Fruit fly (Drosophila melanogaster) whole organism, wandering third instar larva: Measurements from ENCODE around the gene CG13053.

ENCODE experiments used
- Abd-B ChIP-seq: fragments of >200 bp; optimal IDR thresholded peaks from 2 replicates; lab custom pipeline; 2017; ENCODE audit warnings: missing biosample characterization, missing genetic modification characterization
- CG9705 ChIP-seq: fragments of 200-800 bp; sonication (Bioruptor generic); optimal IDR thresholded peaks from 2 replicates; lab custom pipeline; 2018; ENCODE audit warnings: missing biosample characterization, mild to moderate bottlenecking, missing genetic modification characterization
- CrebA ChIP-seq: fragments of 200-800 bp; sonication (Bioruptor generic); optimal IDR thresholded peaks from 2 replicates; lab custom pipeline; 2016; ENCODE audit warnings: missing biosample characterization, mild to moderate bottlenecking, missing genetic modification characterization, borderline replicate concordance
- Dfd ChIP-seq: fragments of >200 bp; optimal IDR thresholded peaks from 2 replicates; lab custom pipeline; 2017; ENCODE audit warnings: missing biosample characterization, missing genetic modification characterization
- Dif ChIP-seq: fragments of 200-275, 200-300 bp; sonication (Bioruptor generic); optimal IDR thresholded peaks from 2 replicates; lab custom pipeline; 2018; ENCODE audit warnings: missing biosample characterization, missing genetic modification characterization; ENCODE audit not compliant: partially characterized antibody
- GATAd ChIP-seq: sonication (Bioruptor generic); optimal IDR thresholded peaks from 2 replicates; lab custom pipeline; 2016; ENCODE audit warnings: missing biosample characterization, missing genetic modification characterization
- HLH106 ChIP-seq: fragments of 200-800 bp; optimal IDR thresholded peaks from 3 replicates; lab custom pipeline; 2019; ENCODE audit warnings: missing biosample characterization, mild to moderate bottlenecking, missing genetic modification characterization, moderate library complexity
- Hnf4 ChIP-seq: fragments of 200-800 bp; sonication (Bioruptor generic); optimal IDR thresholded peaks from 2 replicates; lab custom pipeline; 2016; ENCODE audit warnings: missing biosample characterization, mild to moderate bottlenecking, missing genetic modification characterization
- Hr78 ChIP-seq: fragments of >200 bp; optimal IDR thresholded peaks from 2 replicates; lab custom pipeline; 2017; ENCODE audit warnings: missing biosample characterization, missing genetic modification characterization
- Jra ChIP-seq: sonication (Bioruptor generic); optimal IDR thresholded peaks from 2 replicates; lab custom pipeline; 2016; ENCODE audit warnings: missing biosample characterization, missing genetic modification characterization
- Mio ChIP-seq: sonication (Bioruptor generic); optimal IDR thresholded peaks from 2 replicates; lab custom pipeline; 2016; ENCODE audit warnings: missing biosample characterization, missing genetic modification characterization
- N ChIP-seq: fragments of >200 bp; optimal IDR thresholded peaks from 2 replicates; lab custom pipeline; 2018; ENCODE audit warnings: missing biosample characterization, missing external identifiers, missing genetic modification characterization
- OdsH ChIP-seq: fragments of 200-800 bp; sonication (Bioruptor generic); optimal IDR thresholded peaks from 2 replicates; lab custom pipeline; 2016; ENCODE audit warnings: missing biosample characterization, mild to moderate bottlenecking, missing genetic modification characterization
- Sp1 ChIP-seq: fragments of 200-800 bp; sonication (Bioruptor generic); optimal IDR thresholded peaks from 3 replicates; lab custom pipeline; 2019; ENCODE audit warnings: missing biosample characterization, mild to moderate bottlenecking, missing genetic modification characterization, moderate library complexity
- Vsx2 ChIP-seq: fragments of 200-300, 225-300 bp; sonication (Bioruptor generic); optimal IDR thresholded peaks from 2 replicates; lab custom pipeline; 2018; ENCODE audit warnings: missing biosample characterization, missing genetic modification characterization; ENCODE audit not compliant: partially characterized antibody
- br ChIP-seq: fragments of 200-800 bp; sonication (Bioruptor generic); optimal IDR thresholded peaks from 2 replicates; lab custom pipeline; 2016; ENCODE audit warnings: missing biosample characterization, missing genetic modification characterization
- brk ChIP-seq: fragments of 200-800 bp; sonication (Bioruptor generic); optimal IDR thresholded peaks from 2 replicates; lab custom pipeline; 2016; ENCODE audit warnings: missing biosample characterization, mild to moderate bottlenecking, missing genetic modification characterization
- dl ChIP-seq, 2 experiments: fragments of 175-275, 200-275 bp in 1 of 2; fragments of 200-275 bp in 1 of 2; sonication (Bioruptor generic); optimal IDR thresholded peaks; lab custom pipeline; 2018; ENCODE audit warnings: mild to moderate bottlenecking in 2 of 2, missing biosample characterization in 2 of 2, missing genetic modification characterization in 2 of 2, moderate library complexity in 2 of 2; ENCODE audit not compliant: partially characterized antibody in 2 of 2, insufficient read depth in 1 of 2
- dmrt93B ChIP-seq: fragments of 200-800 bp; sonication (Bioruptor generic); optimal IDR thresholded peaks from 2 replicates; lab custom pipeline; 2018; ENCODE audit warnings: missing biosample characterization, mild to moderate bottlenecking, missing genetic modification characterization
- dsf ChIP-seq: sonication (Bioruptor generic); optimal IDR thresholded peaks from 2 replicates; lab custom pipeline; 2016; ENCODE audit warnings: missing biosample characterization, missing genetic modification characterization, borderline replicate concordance
- ey ChIP-seq: fragments of 200-800 bp; sonication (Bioruptor generic); optimal IDR thresholded peaks from 2 replicates; lab custom pipeline; 2016; ENCODE audit warnings: missing biosample characterization, missing genetic modification characterization
- foxo ChIP-seq, 2 experiments: fragments of 200-800 bp; sonication (Bioruptor generic); optimal IDR thresholded peaks; 2 replicates in 1 of 2; 3 replicates in 1 of 2; lab custom pipeline; 2016 to 2017; ENCODE audit warnings: missing biosample characterization in 2 of 2, missing genetic modification characterization in 2 of 2
- fru ChIP-seq: fragments of 200-800 bp; sonication (Bioruptor generic); optimal IDR thresholded peaks from 3 replicates; lab custom pipeline; 2016; ENCODE audit warnings: missing biosample characterization, mild to moderate bottlenecking, missing genetic modification characterization
- h ChIP-seq: fragments of 200-800 bp; sonication (Bioruptor generic); optimal IDR thresholded peaks from 3 replicates; lab custom pipeline; 2016; ENCODE audit warnings: missing biosample characterization, mild to moderate bottlenecking, missing genetic modification characterization
- jim ChIP-seq: fragments of 175-275, 200-325 bp; sonication (Bioruptor generic); optimal IDR thresholded peaks from 2 replicates; lab custom pipeline; 2016; ENCODE audit warnings: missing biosample characterization, mild to moderate bottlenecking, missing genetic modification characterization
- lola ChIP-seq: fragments of >200 bp; optimal IDR thresholded peaks from 2 replicates; lab custom pipeline; 2017; ENCODE audit warnings: missing biosample characterization, missing genetic modification characterization
- pan ChIP-seq: fragments of >200 bp; optimal IDR thresholded peaks from 2 replicates; lab custom pipeline; 2017
- psq ChIP-seq: fragments of 200-800 bp; sonication (Bioruptor generic); optimal IDR thresholded peaks from 3 replicates; lab custom pipeline; 2017; ENCODE audit warnings: missing biosample characterization, mild to moderate bottlenecking, missing genetic modification characterization, moderate library complexity
- rgr ChIP-seq: fragments of 200-800 bp; sonication (Bioruptor generic); optimal IDR thresholded peaks from 3 replicates; lab custom pipeline; 2016; ENCODE audit warnings: missing biosample characterization, mild to moderate bottlenecking, missing genetic modification characterization
- sv ChIP-seq: fragments of 200-800 bp; sonication (Bioruptor generic); optimal IDR thresholded peaks from 3 replicates; lab custom pipeline; 2016; ENCODE audit warnings: missing biosample characterization, missing genetic modification characterization
- woc ChIP-seq: sonication (Bioruptor generic); optimal IDR thresholded peaks from 2 replicates; lab custom pipeline; 2016; ENCODE audit warnings: missing biosample characterization, mild to moderate bottlenecking, missing genetic modification characterization

CG13053 gene

DNA sequence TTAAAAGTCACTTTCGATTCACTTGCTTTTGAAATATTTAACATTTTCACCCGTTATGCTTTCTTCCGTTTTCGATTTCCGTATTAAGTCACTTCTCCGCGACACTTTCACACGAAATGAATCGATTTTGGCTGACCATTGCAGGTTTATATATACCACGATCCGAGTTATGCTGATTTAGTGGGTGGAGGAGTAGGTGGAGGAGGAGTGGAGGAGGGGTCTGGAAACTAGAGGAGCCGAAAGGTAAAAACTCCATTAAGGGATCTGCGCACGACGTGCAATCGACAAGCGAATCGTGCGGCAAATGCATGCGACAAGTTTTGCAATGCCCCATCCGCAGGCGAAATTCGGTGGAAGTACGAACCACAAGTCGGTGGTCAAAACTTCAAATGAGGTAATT, 31.3 kb upstream of the CG13053 start, which contains the start of gene CG13045:
Gene CG13045 (minus strand): TSS at position 101 of the 400 bp plus-strand sequence.
- TF ChIP-seq foxo (GFP tag; optimal IDR thresholded peaks at IDR 0.05; lab: Kevin White, UChicago): no peak
- TF ChIP-seq Sp1: no peak
- TF ChIP-seq ey (GFP tag; lab: Kevin White, UChicago): no peak
- TF ChIP-seq Dfd: no peak
- no peak for TF ChIP-seq N (GFP tag; lab: Kevin White, UChicago)
- TF ChIP-seq HLH106 (tag; lab: Kevin White, UChicago): no peak
- no peak for TF ChIP-seq CrebA (GFP tag; lab: Kevin White, UChicago)
- no peak for TF ChIP-seq rgr
- no peak for TF ChIP-seq dl (GFP tag; optimal IDR thresholded peaks at IDR 0.05; lab: Kevin White, UChicago; ENCODE audit: insufficient read depth in 1 of 2, partially characterized antibody in 2 of 2)
- TF ChIP-seq OdsH: no peak
- TF ChIP-seq Mio (GFP tag; lab: Kevin White, UChicago): no peak
- TF ChIP-seq Jra (GFP tag; lab: Kevin White, UChicago): no peak
- TF ChIP-seq woc: no peak
- no peak for TF ChIP-seq Hr78 (GFP tag; lab: Kevin White, UChicago)

DNA sequence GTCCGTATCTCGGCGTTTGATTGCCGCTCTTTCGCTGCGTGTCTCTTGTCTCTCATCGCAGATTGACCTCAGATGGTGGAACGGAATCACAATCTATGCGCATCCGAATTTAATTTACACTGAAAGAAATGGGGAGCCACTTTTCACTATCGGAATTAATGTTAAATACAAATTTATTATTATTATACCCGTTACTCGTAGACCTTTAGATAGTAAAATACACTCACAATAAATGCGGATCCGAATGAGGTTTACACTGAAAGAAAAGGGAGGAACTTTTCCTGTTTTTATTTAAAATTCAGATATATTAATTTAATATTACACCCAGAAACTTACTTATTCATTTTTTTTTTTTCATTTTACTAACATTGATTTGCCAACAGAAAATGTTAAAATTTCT, 29.5 kb upstream of the CG13053 start:
- no peak for TF ChIP-seq CrebA (GFP tag; lab: Kevin White, UChicago)
- no peak for TF ChIP-seq Dif (GFP tag; lab: Kevin White, UChicago)
- no peak for TF ChIP-seq Mio (GFP tag; lab: Kevin White, UChicago)
- TF ChIP-seq foxo (GFP tag; optimal IDR thresholded peaks at IDR 0.05; lab: Kevin White, UChicago): peak in 1 of 2 experiments; percentile 9
- no peak for TF ChIP-seq ey (GFP tag; lab: Kevin White, UChicago)
- no peak for TF ChIP-seq rgr
- TF ChIP-seq, all 38 proteins: peak for 1

DNA sequence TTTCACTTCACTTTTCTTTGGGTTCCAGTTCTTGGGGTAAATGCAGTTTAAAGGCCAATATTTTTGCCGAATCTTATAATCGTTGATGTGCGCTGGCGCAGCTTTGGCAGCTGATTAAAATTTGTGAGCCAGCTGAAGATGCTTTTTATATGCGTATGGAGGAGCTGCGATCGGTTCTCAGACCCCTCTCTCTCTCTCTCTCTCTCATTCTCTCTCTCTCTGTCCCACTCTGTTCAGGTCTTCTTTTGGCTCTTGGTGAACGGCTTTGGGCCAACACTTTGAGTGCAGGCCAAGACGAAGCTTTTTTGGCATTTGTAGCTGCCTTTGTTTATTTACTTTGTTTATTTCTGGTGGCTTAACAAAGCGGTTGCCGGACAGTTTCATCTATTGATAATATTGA, 28.8 kb upstream of the CG13053 start, which contains the start of gene CG13046:
Gene CG13046 (minus strand): TSS at position 101 of the 400 bp plus-strand sequence.
- TF ChIP-seq brk (GFP tag; lab: Kevin White, UChicago) (no peak), Sp1 (no peak), psq (GFP tag; lab: Kevin White, UChicago) (no peak), sv (GFP tag; lab: Kevin White, UChicago) (no peak), rgr (no peak), dsf (no peak), jim (GFP tag; lab: Kevin White, UChicago) (no peak)

dm6 chr3L:16286258-16286657, 26.7 kb upstream of the CG13053 start:
- TF ChIP-seq rgr: peak; percentile 51
- no peak for TF ChIP-seq pan (lab: Kevin White, UChicago)
- peak; percentile 43 for TF ChIP-seq woc
- peak; percentile 50 for TF ChIP-seq fru (GFP tag; lab: Kevin White, UChicago)
- TF ChIP-seq br: peak; percentile 53
- no peak for TF ChIP-seq psq (GFP tag; lab: Kevin White, UChicago)
- TF ChIP-seq HLH106 (tag; lab: Kevin White, UChicago): peak; percentile 42
- TF ChIP-seq Vsx2 (GFP tag; lab: Kevin White, UChicago): no peak
- TF ChIP-seq Jra (GFP tag; lab: Kevin White, UChicago): no peak
- peak; percentile 13 for TF ChIP-seq Hnf4 (GFP tag; lab: Kevin White, UChicago)
- TF ChIP-seq h (GFP tag; lab: Kevin White, UChicago): peak; percentile 53
- peak; percentile 34 for TF ChIP-seq OdsH
- TF ChIP-seq foxo (GFP tag; optimal IDR thresholded peaks at IDR 0.05; lab: Kevin White, UChicago): peak in 1 of 2 experiments; percentile 36
- TF ChIP-seq ey (GFP tag; lab: Kevin White, UChicago): peak; percentile 32

DNA sequence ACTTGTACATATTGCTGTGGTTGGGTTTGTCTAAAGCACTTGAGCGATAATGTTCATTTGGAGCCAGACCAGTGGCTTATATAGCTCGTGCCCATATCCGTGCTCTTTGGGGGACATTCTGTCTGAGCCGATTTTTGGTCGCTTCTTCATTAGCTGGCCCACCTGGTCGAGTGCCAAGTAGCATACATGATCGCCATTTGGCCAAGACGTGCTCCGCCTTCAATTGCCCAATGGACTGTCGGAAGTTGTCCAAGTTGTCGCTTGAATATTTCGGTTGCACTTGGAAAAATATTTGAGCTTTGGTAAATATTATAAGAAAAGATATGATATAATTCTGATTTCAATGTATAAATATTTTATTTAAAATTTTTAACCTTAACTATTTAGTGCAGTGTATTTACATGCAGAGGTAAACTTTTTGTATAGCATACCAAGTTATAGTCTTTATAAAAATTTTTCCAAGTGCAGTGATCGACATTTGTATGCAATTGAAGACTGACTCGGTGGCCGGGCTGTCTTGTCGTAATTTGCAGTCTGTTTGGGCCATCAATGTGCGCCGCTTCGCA, 25.9 kb upstream of the CG13053 start, which contains the start of gene CG13047:
Gene CG13047 (minus strand): TSS at position 51 of the 566 bp plus-strand sequence.
- no peak for TF ChIP-seq Sp1
- no peak for TF ChIP-seq HLH106 (tag; lab: Kevin White, UChicago)
- TF ChIP-seq Hnf4 (GFP tag; lab: Kevin White, UChicago): no peak
- no peak for TF ChIP-seq woc
- no peak for TF ChIP-seq sv (GFP tag; lab: Kevin White, UChicago)
- no peak for TF ChIP-seq Hr78 (GFP tag; lab: Kevin White, UChicago)
- TF ChIP-seq CG9705 (GFP tag; lab: Kevin White, UChicago): no peak
- TF ChIP-seq dmrt93B (GFP tag; lab: Kevin White, UChicago): no peak
- no peak for TF ChIP-seq GATAd
- no peak for TF ChIP-seq Dfd
- no peak for TF ChIP-seq Abd-B
- no peak for TF ChIP-seq lola (GFP tag; lab: Kevin White, UChicago)
- TF ChIP-seq Jra (GFP tag; lab: Kevin White, UChicago): no peak
- no peak for TF ChIP-seq jim (GFP tag; lab: Kevin White, UChicago)
